Worm (Caenorhabditis elegans) whole organism, early embryonic: ENCODE measurements around the gene F46C5.9.

ENCODE experiments used
- B0310.2 ChIP-seq: sonication (generic microtip); optimal IDR thresholded peaks from 2 replicates; lab custom pipeline; 2016; ENCODE audit warnings: mild to moderate bottlenecking, missing genetic modification characterization, missing compliant biosample characterization
- F13C5.2 ChIP-seq: sonication (generic microtip); optimal IDR thresholded peaks from 2 replicates; lab custom pipeline; 2017; ENCODE audit warnings: mild to moderate bottlenecking, missing genetic modification characterization, inconsistent platforms, missing compliant biosample characterization
- aly-1 ChIP-seq: sonication (generic microtip); optimal IDR thresholded peaks from 2 replicates; lab custom pipeline; 2016; ENCODE audit warnings: missing genetic modification characterization, missing compliant biosample characterization
- ama-1 ChIP-seq: fragments of 150-350 bp; optimal IDR thresholded peaks from 2 replicates; lab custom pipeline; 2014
- ceh-13 ChIP-seq: fragments of 200-800 bp; sonication (Bioruptor generic); optimal IDR thresholded peaks from 2 replicates; lab custom pipeline; 2018; ENCODE audit warnings: mild to moderate bottlenecking, missing genetic modification characterization, missing compliant biosample characterization
- ceh-36 ChIP-seq: sonication (generic microtip); optimal IDR thresholded peaks from 2 replicates; lab custom pipeline; 2016; ENCODE audit warnings: missing genetic modification characterization, inconsistent platforms, missing compliant biosample characterization
- ets-7 ChIP-seq: sonication (generic microtip); optimal IDR thresholded peaks from 2 replicates; lab custom pipeline; 2016; ENCODE audit warnings: missing genotype, missing genetic modification characterization, missing compliant biosample characterization
- flt-1 ChIP-seq: fragments of 200-800 bp; sonication (Bioruptor generic); IDR thresholded peaks from 2 replicates; pipeline ENCODE4 v1.3.6; 2022; ENCODE audit warnings: missing genetic modification characterization, missing compliant biosample characterization
- hmbx-1 ChIP-seq: sonication (generic microtip); optimal IDR thresholded peaks from 2 replicates; lab custom pipeline; 2016; ENCODE audit warnings: mild to moderate bottlenecking, missing genetic modification characterization, missing compliant biosample characterization
- hmg-4 ChIP-seq: fragments of 200-800 bp; sonication (Bioruptor generic); optimal IDR thresholded peaks from 2 replicates; lab custom pipeline; 2018; ENCODE audit warnings: mild to moderate bottlenecking, missing genetic modification characterization, missing compliant biosample characterization
- hnd-1 ChIP-seq: sonication (generic microtip); optimal IDR thresholded peaks from 2 replicates; lab custom pipeline; 2016; ENCODE audit warnings: missing genetic modification characterization, missing compliant biosample characterization
- pes-1 ChIP-seq: fragments of 200-800 bp; sonication (Bioruptor generic); IDR thresholded peaks from 2 replicates; pipeline ENCODE4 v1.3.6; 2022; ENCODE audit warnings: missing genetic modification reagents, missing genetic modification characterization, missing compliant biosample characterization
- scrt-1 ChIP-seq: fragments of 200-800 bp; sonication (Bioruptor generic); IDR thresholded peaks from 2 replicates; pipeline ENCODE4 v1.3.6; 2022; ENCODE audit warnings: missing genetic modification characterization, missing compliant biosample characterization
- sea-1 ChIP-seq: fragments of 200-800 bp; sonication (Bioruptor generic); conservative IDR thresholded peaks from 2 replicates; pipeline ENCODE4 v1.3.6; 2022; ENCODE audit warnings: missing genetic modification characterization, missing compliant biosample characterization
- tbx-11 ChIP-seq: fragments of 200-800 bp; sonication (Bioruptor generic); IDR thresholded peaks from 2 replicates; pipeline ENCODE4 v1.3.6; 2022; ENCODE audit warnings: missing genetic modification characterization, missing compliant biosample characterization
- tbx-37 ChIP-seq: fragments of 200-800 bp; sonication (Bioruptor generic); conservative IDR thresholded peaks from 2 replicates; pipeline ENCODE4 v1.3.6; 2022; ENCODE audit warnings: missing genetic modification reagents, missing genetic modification characterization, missing compliant biosample characterization
- tra-4 ChIP-seq: sonication (generic microtip); optimal IDR thresholded peaks from 2 replicates; lab custom pipeline; 2017; ENCODE audit warnings: missing genetic modification characterization, missing compliant biosample characterization

The F46C5.9 gene

ce11 chrII:8811825-8812224 is 1.3 kb upstream of the F46C5.9 start:
- TF ChIP-seq ceh-13 (GFP tag; lab: Kevin White, UChicago) (no peak), sea-1 (no peak), tbx-37 (GFP tag; lab: Robert Waterston, UW) (no peak), ceh-36 (tag; lab: Kevin White, UChicago) (no peak), scrt-1 (GFP tag; lab: Robert Waterston, UW) (no peak), hmg-4 (GFP tag; lab: Kevin White, UChicago) (no peak), tra-4 (no peak), pes-1 (GFP tag; lab: Robert Waterston, UW) (no peak), ama-1 (no peak), F13C5.2 (tag; lab: Kevin White, UChicago) (no peak), aly-1 (tag; lab: Kevin White, UChicago) (no peak), ets-7 (no peak), tbx-11 (GFP tag; lab: Robert Waterston, UW) (no peak), flt-1 (GFP tag; lab: Robert Waterston, UW) (no peak), hnd-1 (tag; lab: Kevin White, UChicago) (no peak), hmbx-1 (tag; lab: Kevin White, UChicago) (no peak), B0310.2 (tag; lab: Kevin White, UChicago) (no peak)

- TF ChIP-seq scrt-1 (GFP tag; lab: Robert Waterston, UW) = no peak
- no peak for TF ChIP-seq F13C5.2 (tag; lab: Kevin White, UChicago)
- no peak for TF ChIP-seq hnd-1 (tag; lab: Kevin White, UChicago)
- no peak for TF ChIP-seq ceh-13 (GFP tag; lab: Kevin White, UChicago)
- no peak for TF ChIP-seq sea-1
- TF ChIP-seq ets-7 = no peak
- TF ChIP-seq pes-1 (GFP tag; lab: Robert Waterston, UW) = no peak
- TF ChIP-seq flt-1 (GFP tag; lab: Robert Waterston, UW) = no peak
- no peak for TF ChIP-seq aly-1 (tag; lab: Kevin White, UChicago)
- TF ChIP-seq hmg-4 (GFP tag; lab: Kevin White, UChicago) = no peak
- no peak for TF ChIP-seq tra-4
- no peak for TF ChIP-seq tbx-37 (GFP tag; lab: Robert Waterston, UW)
- TF ChIP-seq tbx-11 (GFP tag; lab: Robert Waterston, UW) = no peak
- no peak for TF ChIP-seq ceh-36 (tag; lab: Kevin White, UChicago)
- no peak for TF ChIP-seq ama-1
- TF ChIP-seq hmbx-1 (tag; lab: Kevin White, UChicago) = no peak
- no peak for TF ChIP-seq B0310.2 (tag; lab: Kevin White, UChicago)
These were observed 2.0 kb downstream of the F46C5.9 start, which contains the start of gene F07H5.10 for ce11 chrII:8808482-8808881. Gene F07H5.10 (minus strand): TSS chrII:8808582.

- no peak for TF ChIP-seq sea-1
- TF ChIP-seq aly-1 (tag; lab: Kevin White, UChicago) = no peak
- no peak for TF ChIP-seq hmbx-1 (tag; lab: Kevin White, UChicago)
- TF ChIP-seq hnd-1 (tag; lab: Kevin White, UChicago) = no peak
- no peak for TF ChIP-seq flt-1 (GFP tag; lab: Robert Waterston, UW)
These were observed 3.6 kb downstream of the F46C5.9 start, which contains the start of gene pho-13 for ce11 chrII:8806921-8807320. Gene pho-13 (minus strand): TSS chrII:8807021.

ce11 chrII:8800830-8801229 is 9.7 kb downstream of the F46C5.9 start, which contains the start of gene appg-2:
Gene appg-2 (plus strand): TSS chrII:8801130.
- TF ChIP-seq aly-1 (tag; lab: Kevin White, UChicago) (no peak), hmbx-1 (tag; lab: Kevin White, UChicago) (no peak), hmg-4 (GFP tag; lab: Kevin White, UChicago) (no peak), ceh-36 (tag; lab: Kevin White, UChicago) (no peak), ama-1 (no peak), hnd-1 (tag; lab: Kevin White, UChicago) (no peak), ceh-13 (GFP tag; lab: Kevin White, UChicago) (no peak), tbx-11 (GFP tag; lab: Robert Waterston, UW) (no peak), ets-7 (no peak), F13C5.2 (tag; lab: Kevin White, UChicago) (no peak), tbx-37 (GFP tag; lab: Robert Waterston, UW) (no peak), pes-1 (GFP tag; lab: Robert Waterston, UW) (no peak), tra-4 (no peak), scrt-1 (GFP tag; lab: Robert Waterston, UW) (no peak), B0310.2 (tag; lab: Kevin White, UChicago) (no peak), flt-1 (GFP tag; lab: Robert Waterston, UW) (no peak), sea-1 (no peak)

ce11 chrII:8799725-8800124 is 10.8 kb downstream of the F46C5.9 start:
- no peak for TF ChIP-seq hmg-4 (GFP tag; lab: Kevin White, UChicago)
- TF ChIP-seq B0310.2 (tag; lab: Kevin White, UChicago) = no peak
- TF ChIP-seq tra-4 = no peak
- no peak for TF ChIP-seq scrt-1 (GFP tag; lab: Robert Waterston, UW)

ce11 chrII:8796391-8796790 is 14.1 kb downstream of the F46C5.9 start:
- TF ChIP-seq tra-4 (no peak), B0310.2 (tag; lab: Kevin White, UChicago) (no peak), ceh-36 (tag; lab: Kevin White, UChicago) (no peak), sea-1 (no peak), pes-1 (GFP tag; lab: Robert Waterston, UW) (no peak), ets-7 (no peak), flt-1 (GFP tag; lab: Robert Waterston, UW) (no peak), tbx-11 (GFP tag; lab: Robert Waterston, UW) (no peak), F13C5.2 (tag; lab: Kevin White, UChicago) (no peak), scrt-1 (GFP tag; lab: Robert Waterston, UW) (no peak)

ce11 chrII:8795227-8795626 is 15.3 kb downstream of the F46C5.9 start:
- TF ChIP-seq tbx-37 (GFP tag; lab: Robert Waterston, UW) = no peak
- no peak for TF ChIP-seq hnd-1 (tag; lab: Kevin White, UChicago)

ce11 chrII:8794072-8794471 is 16.5 kb downstream of the F46C5.9 start, which contains the start of gene F07H5.7:
Gene F07H5.7 (minus strand): TSS chrII:8794172.
- TF ChIP-seq ama-1 (no peak), B0310.2 (tag; lab: Kevin White, UChicago) (no peak), tbx-11 (GFP tag; lab: Robert Waterston, UW) (no peak), sea-1 (no peak), flt-1 (GFP tag; lab: Robert Waterston, UW) (no peak), pes-1 (GFP tag; lab: Robert Waterston, UW) (no peak), ceh-36 (tag; lab: Kevin White, UChicago) (no peak), F13C5.2 (tag; lab: Kevin White, UChicago) (no peak), hnd-1 (tag; lab: Kevin White, UChicago) (no peak), tra-4 (no peak), hmg-4 (GFP tag; lab: Kevin White, UChicago) (no peak), hmbx-1 (tag; lab: Kevin White, UChicago) (no peak)
